Worm (Caenorhabditis elegans) whole organism, early embryonic: ENCODE results near the gene trpp-3.

ENCODE experiments used
- F13C5.2 ChIP-seq: sonication (generic microtip); optimal IDR thresholded peaks from 2 replicates; lab custom pipeline; 2017; ENCODE audit warnings: mild to moderate bottlenecking, missing genetic modification characterization, inconsistent platforms, missing compliant biosample characterization
- ama-1 ChIP-seq: fragments of 150-350 bp; optimal IDR thresholded peaks from 2 replicates; lab custom pipeline; 2014
- scrt-1 ChIP-seq: fragments of 200-800 bp; sonication (Bioruptor generic); IDR thresholded peaks from 2 replicates; pipeline ENCODE4 v1.3.6; 2022; ENCODE audit warnings: missing genetic modification characterization, missing compliant biosample characterization
- sea-1 ChIP-seq: fragments of 200-800 bp; sonication (Bioruptor generic); conservative IDR thresholded peaks from 2 replicates; pipeline ENCODE4 v1.3.6; 2022; ENCODE audit warnings: missing genetic modification characterization, missing compliant biosample characterization
- tbx-11 ChIP-seq: fragments of 200-800 bp; sonication (Bioruptor generic); IDR thresholded peaks from 2 replicates; pipeline ENCODE4 v1.3.6; 2022; ENCODE audit warnings: missing genetic modification characterization, missing compliant biosample characterization
- tra-4 ChIP-seq: sonication (generic microtip); optimal IDR thresholded peaks from 2 replicates; lab custom pipeline; 2017; ENCODE audit warnings: missing genetic modification characterization, missing compliant biosample characterization

DNA sequence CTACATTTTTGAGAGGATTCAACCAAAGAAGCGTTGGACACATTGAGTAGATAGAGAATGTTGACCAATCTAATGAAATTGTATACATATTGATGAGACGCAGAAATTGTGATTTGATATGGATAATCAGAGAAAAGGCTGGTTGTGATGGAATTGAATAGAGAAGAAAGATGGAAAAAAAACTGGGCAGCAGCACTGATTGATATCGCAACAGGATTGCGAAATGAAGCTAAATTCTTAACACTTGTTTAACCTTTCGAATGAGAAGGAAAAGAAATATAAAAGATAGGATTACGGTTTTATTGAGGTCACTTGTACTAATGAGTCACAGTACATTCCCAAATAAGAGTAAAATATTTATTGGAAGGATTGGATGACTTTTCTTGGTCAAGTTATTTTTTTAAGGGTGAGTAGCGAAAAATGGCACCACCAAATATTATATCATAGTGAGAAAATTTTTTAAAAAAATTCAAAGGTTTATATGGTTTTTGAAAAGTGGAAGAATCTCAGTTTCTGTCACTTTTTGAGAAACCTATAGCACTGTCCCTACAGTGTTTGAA lies 23.1 kb upstream of the trpp-3 start:
- no peak for TF ChIP-seq tbx-11
- TF ChIP-seq ama-1 (lab: Kevin White, UChicago), result no peak
- TF ChIP-seq tra-4 (tag; lab: Kevin White, UChicago), result no peak
- no peak for TF ChIP-seq sea-1 (GFP tag; lab: Robert Waterston, UW)
- TF ChIP-seq scrt-1 (GFP tag; lab: Robert Waterston, UW), result no peak
- no peak for TF ChIP-seq F13C5.2
